Fruit fly (Drosophila melanogaster) whole organism, adult: Measurements from ENCODE around the gene ro.

Source experiments
- CG11617 ChIP-seq: fragments of 200-800 bp; sonication (Bioruptor generic); optimal IDR thresholded peaks from 2 replicates; lab custom pipeline; 2017; ENCODE audit warnings: mild to moderate bottlenecking, missing biosample characterization, missing genetic modification reagents, missing genetic modification characterization
- CG12768 ChIP-seq: fragments of 200-800 bp; sonication (Bioruptor generic); optimal IDR thresholded peaks from 2 replicates; lab custom pipeline; 2017; ENCODE audit warnings: missing biosample characterization, missing genetic modification characterization, mild to moderate bottlenecking, moderate library complexity, missing genetic modification reagents
- CG14711 ChIP-seq: fragments of 200-800 bp; sonication (Bioruptor generic); optimal IDR thresholded peaks from 2 replicates; lab custom pipeline; 2018; ENCODE audit warnings: missing biosample characterization, mild to moderate bottlenecking, missing genetic modification characterization, moderate library complexity
- CG1620 ChIP-seq: fragments of 200-800 bp; sonication (Bioruptor generic); optimal IDR thresholded peaks from 2 replicates; lab custom pipeline; 2016; ENCODE audit warnings: missing biosample characterization, missing genetic modification characterization
- CG33017 ChIP-seq: fragments of 200-800 bp; sonication (Bioruptor generic); optimal IDR thresholded peaks from 2 replicates; lab custom pipeline; 2018; ENCODE audit warnings: missing biosample characterization, mild to moderate bottlenecking, missing genetic modification characterization, moderate library complexity
- CG5204 ChIP-seq: fragments of 200-800 bp; sonication (Bioruptor generic); optimal IDR thresholded peaks from 2 replicates; lab custom pipeline; 2016; ENCODE audit warnings: missing biosample characterization, missing genetic modification characterization
- CG7045 ChIP-seq: fragments of 200-800 bp; sonication (Bioruptor generic); optimal IDR thresholded peaks from 2 replicates; lab custom pipeline; 2017; ENCODE audit warnings: missing biosample characterization, mild to moderate bottlenecking, missing genetic modification characterization
- CG7101 ChIP-seq: fragments of 200-800 bp; sonication (Bioruptor generic); optimal IDR thresholded peaks from 2 replicates; lab custom pipeline; 2018; ENCODE audit warnings: missing biosample characterization, mild to moderate bottlenecking, missing genetic modification characterization, moderate library complexity
- Clk ChIP-seq: fragments of 200-800 bp; sonication (Bioruptor generic); optimal IDR thresholded peaks from 2 replicates; lab custom pipeline; 2017; ENCODE audit warnings: missing biosample characterization, missing genetic modification characterization
- Crg-1 ChIP-seq: fragments of 200-800 bp; sonication (Bioruptor generic); optimal IDR thresholded peaks from 2 replicates; lab custom pipeline; 2016; ENCODE audit warnings: missing biosample characterization, missing genetic modification characterization
- Hr96 ChIP-seq: fragments of 200-800 bp; sonication (Bioruptor generic); optimal IDR thresholded peaks from 2 replicates; lab custom pipeline; 2016; ENCODE audit warnings: missing biosample characterization, missing genetic modification characterization
- Mnt ChIP-seq: fragments of 200-800 bp; sonication (Bioruptor generic); optimal IDR thresholded peaks from 2 replicates; lab custom pipeline; 2016; ENCODE audit warnings: missing biosample characterization, mild to moderate bottlenecking, missing genetic modification characterization
- bab1 ChIP-seq: fragments of 200-800 bp; sonication (Bioruptor generic); optimal IDR thresholded peaks from 3 replicates; lab custom pipeline; 2019; ENCODE audit warnings: missing biosample characterization, mild to moderate bottlenecking, missing genetic modification characterization, moderate library complexity
- cic ChIP-seq: fragments of 200-800 bp; sonication (Bioruptor generic); optimal IDR thresholded peaks from 2 replicates; lab custom pipeline; 2017; ENCODE audit warnings: missing biosample characterization, mild to moderate bottlenecking, missing genetic modification characterization, moderate library complexity
- cnc ChIP-seq, 2 experiments: fragments of >200 bp; optimal IDR thresholded peaks; 2 replicates each; lab custom pipeline; 2017
- kay ChIP-seq: fragments of 200-800 bp; sonication (Bioruptor generic); peaks from one replicate; lab custom pipeline; 2016; ENCODE audit warnings: missing biosample characterization, missing genetic modification characterization, borderline replicate concordance
- ovo ChIP-seq: fragments of 200-800 bp; sonication (Bioruptor generic); optimal IDR thresholded peaks from 2 replicates; lab custom pipeline; 2016; ENCODE audit warnings: missing biosample characterization, missing genetic modification characterization
- pad ChIP-seq: fragments of 200-800 bp; sonication (Bioruptor generic); optimal IDR thresholded peaks from 3 replicates; lab custom pipeline; 2017; ENCODE audit warnings: missing biosample characterization, missing genetic modification characterization, mild to moderate bottlenecking, moderate library complexity, missing genetic modification reagents
- tj ChIP-seq: fragments of 200-800 bp; sonication (Bioruptor generic); optimal IDR thresholded peaks from 3 replicates; lab custom pipeline; 2017; ENCODE audit warnings: missing biosample characterization, mild to moderate bottlenecking, missing genetic modification characterization, moderate library complexity
- toe ChIP-seq: fragments of 200-800 bp; sonication (Bioruptor generic); optimal IDR thresholded peaks from 2 replicates; lab custom pipeline; 2016; ENCODE audit warnings: missing biosample characterization, missing genetic modification characterization

Gene ro

dm6 chr3R:26882230-26883014 lies 1.5 kb upstream of the ro start:
- TF ChIP-seq toe (no peak), Clk (GFP tag; lab: Kevin White, UChicago) (no peak), CG7101 (no peak), kay (GFP tag; lab: Kevin White, UChicago) (peak; percentile 67), CG5204 (GFP tag; lab: Kevin White, UChicago) (no peak), pad (GFP tag; lab: Kevin White, UChicago) (no peak), tj (GFP tag; lab: Kevin White, UChicago) (peak; percentile 52), CG7045 (GFP tag; lab: Kevin White, UChicago) (no peak), CG14711 (tag; lab: Kevin White, UChicago) (no peak), CG33017 (tag; lab: Kevin White, UChicago) (no peak), Crg-1 (GFP tag; lab: Kevin White, UChicago) (no peak), CG11617 (no peak)

- TF ChIP-seq cic (GFP tag; lab: Kevin White, UChicago) (no peak), CG14711 (tag; lab: Kevin White, UChicago) (no peak), CG7101 (no peak), CG12768 (GFP tag; lab: Kevin White, UChicago) (no peak), CG33017 (tag; lab: Kevin White, UChicago) (no peak), CG7045 (GFP tag; lab: Kevin White, UChicago) (no peak), CG5204 (GFP tag; lab: Kevin White, UChicago) (no peak), CG11617 (no peak), pad (GFP tag; lab: Kevin White, UChicago) (no peak), Mnt (GFP tag; lab: Kevin White, UChicago) (no peak), Crg-1 (GFP tag; lab: Kevin White, UChicago) (no peak), kay (GFP tag; lab: Kevin White, UChicago) (no peak), cnc (optimal IDR thresholded peaks at IDR 0.05; lab: Kevin White, UChicago) (no peak), Hr96 (GFP tag; lab: Kevin White, UChicago) (no peak), ovo (GFP tag; lab: Kevin White, UChicago) (no peak), CG1620 (no peak), toe (no peak), bab1 (GFP tag; lab: Kevin White, UChicago) (no peak)
Observed at dm6 chr3R:26876851-26877250, 4.1 kb downstream of the ro start.

dm6 chr3R:26876432-26876831 lies 4.5 kb downstream of the ro start, which contains the start of gene CG5500:
Gene CG5500 (plus strand): TSS chr3R:26876630.
- TF ChIP-seq CG1620 (no peak), toe (peak; percentile 38), cnc (optimal IDR thresholded peaks at IDR 0.05; lab: Kevin White, UChicago) (no peak), CG5204 (GFP tag; lab: Kevin White, UChicago) (no peak), cic (GFP tag; lab: Kevin White, UChicago) (peak; percentile 30), Clk (GFP tag; lab: Kevin White, UChicago) (no peak), CG11617 (no peak), CG7101 (peak; percentile 17), pad (GFP tag; lab: Kevin White, UChicago) (no peak), tj (GFP tag; lab: Kevin White, UChicago) (no peak), Hr96 (GFP tag; lab: Kevin White, UChicago) (no peak), CG7045 (GFP tag; lab: Kevin White, UChicago) (no peak), CG12768 (GFP tag; lab: Kevin White, UChicago) (no peak), CG14711 (tag; lab: Kevin White, UChicago) (no peak), CG33017 (tag; lab: Kevin White, UChicago) (no peak), Mnt (GFP tag; lab: Kevin White, UChicago) (peak; percentile 7), kay (GFP tag; lab: Kevin White, UChicago) (peak; percentile 79), ovo (GFP tag; lab: Kevin White, UChicago) (no peak), bab1 (GFP tag; lab: Kevin White, UChicago) (peak; percentile 29), Crg-1 (GFP tag; lab: Kevin White, UChicago) (peak; percentile 36)

- peak; percentile 55 for TF ChIP-seq Clk (GFP tag; lab: Kevin White, UChicago)
- peak; percentile 49 for TF ChIP-seq pad (GFP tag; lab: Kevin White, UChicago)
- no peak for TF ChIP-seq kay (GFP tag; lab: Kevin White, UChicago)
- TF ChIP-seq CG7045 (GFP tag; lab: Kevin White, UChicago): peak; percentile 72
- peak; percentile 69 for TF ChIP-seq CG11617
- peak; percentile 84 for TF ChIP-seq toe
- TF ChIP-seq bab1 (GFP tag; lab: Kevin White, UChicago): peak; percentile 75
- TF ChIP-seq CG14711 (tag; lab: Kevin White, UChicago): peak; percentile 36
- no peak for TF ChIP-seq ovo (GFP tag; lab: Kevin White, UChicago)
- peak; percentile 55 for TF ChIP-seq CG12768 (GFP tag; lab: Kevin White, UChicago)
- TF ChIP-seq CG7101: peak; percentile 71
- TF ChIP-seq cic (GFP tag; lab: Kevin White, UChicago): no peak
- peak; percentile 77 for TF ChIP-seq Hr96 (GFP tag; lab: Kevin White, UChicago)
- TF ChIP-seq cnc (optimal IDR thresholded peaks at IDR 0.05; lab: Kevin White, UChicago): no peak
- TF ChIP-seq Crg-1 (GFP tag; lab: Kevin White, UChicago): peak; percentile 45
- TF ChIP-seq tj (GFP tag; lab: Kevin White, UChicago): peak; percentile 42
- peak; percentile 61 for TF ChIP-seq Mnt (GFP tag; lab: Kevin White, UChicago)
- no peak for TF ChIP-seq CG5204 (GFP tag; lab: Kevin White, UChicago)
- TF ChIP-seq CG33017 (tag; lab: Kevin White, UChicago): peak; percentile 63
- TF ChIP-seq CG1620: peak; percentile 65
Observed at dm6 chr3R:26875544-26876027, 5.4 kb downstream of the ro start, which contains the start of gene Rb97D. Gene Rb97D (minus strand): TSS chr3R:26875742.

- TF ChIP-seq Mnt (GFP tag; lab: Kevin White, UChicago): no peak
- TF ChIP-seq tj (GFP tag; lab: Kevin White, UChicago): peak; percentile 22
Observed at dm6 chr3R:26871852-26872251, 9.1 kb downstream of the ro start, which contains the start of gene SPARC. Gene SPARC (minus strand): TSS chr3R:26871995.
